Fruit fly (Drosophila melanogaster) Kc167 (cell line): ENCODE measurements around the gene CG34027.

ENCODE experiments used
- psq ChIP-seq: fragments of >200 bp; optimal IDR thresholded peaks from 2 replicates; lab custom pipeline; 2017; ENCODE audit warnings: missing external identifiers
- ttk ChIP-seq: sonication (Bioruptor generic); optimal IDR thresholded peaks from 2 replicates; lab custom pipeline; 2017; ENCODE audit warnings: missing external identifiers

- TF ChIP-seq psq (lab: Kevin White, UChicago) = no peak
- no peak for TF ChIP-seq ttk (lab: Kevin White, UChicago)
Observed at dm6 chr3R:25078665-25079064, 30.2 kb downstream of the CG34027 start.
